Fruit fly (Drosophila melanogaster): ENCODE data around the gene disco-r.

The disco-r gene

DNA sequence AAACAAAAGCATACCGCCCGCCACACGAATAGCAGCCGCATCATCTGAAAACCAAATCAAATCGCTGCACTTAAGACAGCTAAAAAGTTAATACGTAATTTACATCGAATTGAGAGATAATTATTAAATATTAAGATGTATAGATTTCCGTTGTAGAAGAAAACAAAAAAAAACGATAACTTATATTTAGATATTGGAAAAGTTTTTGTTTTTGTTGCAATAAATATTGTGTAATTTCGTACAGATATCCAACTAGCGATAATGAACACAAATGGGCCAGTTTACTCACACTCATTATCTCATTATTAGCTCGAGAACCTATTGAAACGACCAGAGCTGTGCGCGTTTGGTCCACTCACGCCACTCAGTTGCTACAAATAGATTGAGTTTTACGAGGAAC lies 8.2 kb downstream of the disco-r start (continued):
- TF ChIP-seq CG2678 (tag; optimal IDR thresholded peaks at IDR 0.05), result peak; percentile 84
- TF ChIP-seq Camta (GFP tag; optimal IDR thresholded peaks at IDR 0.05), result peak; percentile 17
- no peak for TF ChIP-seq CG6791 (GFP tag; IDR thresholded peaks at IDR 0.05; ENCODE audit: partially characterized antibody)
- no peak for TF ChIP-seq MBD-R2 (GFP tag; IDR thresholded peaks at IDR 0.05)
- no peak; the same call in 1 of the 2 replicates for TF ChIP-seq E2f1 (GFP tag; IDR thresholded peaks at IDR 0.05)
- TF ChIP-seq CG7745 (tag; optimal IDR thresholded peaks at IDR 0.05), result no peak
- TF ChIP-seq CG3407 (GFP tag; optimal IDR thresholded peaks at IDR 0.05), result peak; percentile 39
- no peak for TF ChIP-seq Kr (GFP tag; optimal IDR thresholded peaks at IDR 0.05)
- no peak for TF ChIP-seq peb (GFP tag; IDR thresholded peaks at IDR 0.05)
- TF ChIP-seq Mrtf (GFP tag; IDR thresholded peaks at IDR 0.05), result no peak
- TF ChIP-seq CG3281 (GFP tag; optimal IDR thresholded peaks at IDR 0.05), result peak; percentile 67
- TF ChIP-seq CG17612 (GFP tag; IDR thresholded peaks at IDR 0.05), result no peak
- TF ChIP-seq CG6813 (GFP tag; optimal IDR thresholded peaks at IDR 0.05), result peak; percentile 32
- TF ChIP-seq CG15514 (GFP tag; optimal IDR thresholded peaks at IDR 0.05), result no peak
- no peak for TF ChIP-seq mirr (GFP tag; optimal IDR thresholded peaks at IDR 0.05)
- no peak for TF ChIP-seq aop (GFP tag; IDR thresholded peaks at IDR 0.05)
- TF ChIP-seq Dll (GFP tag; IDR thresholded peaks at IDR 0.05; ENCODE audit: partially characterized antibody), result 0 out of 4 replicates have a peak, but pooled peaks have one; percentile 9
- no peak for TF ChIP-seq CG34422 (GFP tag; IDR thresholded peaks at IDR 0.05)
- peak; percentile 87 for TF ChIP-seq Sox100B (GFP tag; optimal IDR thresholded peaks at IDR 0.05)
- TF ChIP-seq CG6254 (GFP tag; optimal IDR thresholded peaks at IDR 0.05), result peak; percentile 70
- TF ChIP-seq CG2889 (GFP tag; IDR thresholded peaks at IDR 0.05), result no peak
- peak; percentile 51 for TF ChIP-seq ind (GFP tag; optimal IDR thresholded peaks at IDR 0.05)
- peak; percentile 72 for TF ChIP-seq CG1529 (GFP tag; optimal IDR thresholded peaks at IDR 0.05)
- peak; percentile 54 for TF ChIP-seq CG30431 (GFP tag; optimal IDR thresholded peaks at IDR 0.05)
- 0 out of 3 replicates have a peak, but pooled peaks have one; percentile 21 for TF ChIP-seq CG3726 (GFP tag; IDR thresholded peaks at IDR 0.05)
- TF ChIP-seq CG7928 (GFP tag; optimal IDR thresholded peaks at IDR 0.05), result no peak
- TF ChIP-seq Gsc (GFP tag; IDR thresholded peaks at IDR 0.05), result no peak
- TF ChIP-seq ara (GFP tag; IDR thresholded peaks at IDR 0.05), result no peak
- TF ChIP-seq Hr3 (GFP tag; optimal IDR thresholded peaks at IDR 0.05), result peak; percentile 66
- peak; percentile 27 for TF ChIP-seq CG12155 (GFP tag; optimal IDR thresholded peaks at IDR 0.05)
- TF ChIP-seq p53 (GFP tag; optimal IDR thresholded peaks at IDR 0.05), result no peak
- TF ChIP-seq GATAe (GFP tag; conservative IDR thresholded peaks at IDR 0.05), result no peak
- TF ChIP-seq CG12659 (GFP tag; optimal IDR thresholded peaks at IDR 0.05), result peak; percentile 64
- TF ChIP-seq B-H2 (GFP tag; optimal IDR thresholded peaks at IDR 0.05), result no peak
- no peak for TF ChIP-seq Ravus (GFP tag; IDR thresholded peaks at IDR 0.05)
- TF ChIP-seq fd96Cb (tag; optimal IDR thresholded peaks at IDR 0.05), result peak; percentile 73
- TF ChIP-seq Optix (GFP tag; IDR thresholded peaks at IDR 0.05), result no peak
- peak; percentile 15 for TF ChIP-seq CG17802 (tag; optimal IDR thresholded peaks at IDR 0.05)
- TF ChIP-seq stwl (tag; optimal IDR thresholded peaks at IDR 0.05), result no peak
- peak; percentile 84 for TF ChIP-seq CG11504 (tag; optimal IDR thresholded peaks at IDR 0.05)
- TF ChIP-seq CG4404 (GFP tag; IDR thresholded peaks at IDR 0.05), result peak; percentile 22; the same call in 1 of the 2 replicates
- TF ChIP-seq sob (GFP tag; IDR thresholded peaks at IDR 0.05), result no peak
- TF ChIP-seq CG32772 (GFP tag; IDR thresholded peaks at IDR 0.05), result 0 out of 2 replicates have a peak, but pooled peaks have one; percentile 30
- peak; percentile 58; the same call in 1 of the 2 replicates for TF ChIP-seq seq (GFP tag; IDR thresholded peaks at IDR 0.05)
- TF ChIP-seq HmgZ (tag; optimal IDR thresholded peaks at IDR 0.05), result no peak
- TF ChIP-seq CG4360 (GFP tag; IDR thresholded peaks at IDR 0.05), result no peak
- peak; percentile 69 for TF ChIP-seq BtbVII (GFP tag; optimal IDR thresholded peaks at IDR 0.05)
- TF ChIP-seq Taf1 (GFP tag; IDR thresholded peaks at IDR 0.05), result no peak
- TF ChIP-seq CG17359 (tag; optimal IDR thresholded peaks at IDR 0.05), result peak; percentile 37
- no peak for TF ChIP-seq CG10565 (GFP tag; optimal IDR thresholded peaks at IDR 0.05)
- TF ChIP-seq sim (GFP tag; IDR thresholded peaks at IDR 0.05), result no peak
- no peak for TF ChIP-seq ro (GFP tag; IDR thresholded peaks at IDR 0.05)

Measured in whole organism, embryonic.